Fruit fly (Drosophila melanogaster): Measurements from ENCODE around the gene FER.

dm6 chr3R:9428988-9429387, 34.6 kb upstream of the FER start:
- TF ChIP-seq CG17806 (tag; optimal IDR thresholded peaks at IDR 0.05) (peak; percentile 4), CG13204 (GFP tag; optimal IDR thresholded peaks at IDR 0.05) (no peak), CG32121 (GFP tag; IDR thresholded peaks at IDR 0.05) (no peak), CG34367 (tag; optimal IDR thresholded peaks at IDR 0.05) (no peak), CG8301 (tag; optimal IDR thresholded peaks at IDR 0.05) (no peak), rn (GFP tag; IDR thresholded peaks at IDR 0.05) (no peak), gl (tag; optimal IDR thresholded peaks at IDR 0.05) (no peak), Snoo (tag; optimal IDR thresholded peaks at IDR 0.05) (peak; percentile 54)

Measured in whole organism, pupa.